Fruit fly (Drosophila melanogaster) whole organism, prepupa: ENCODE results near the gene CG14420.

Experiments used
- CG11902 ChIP-seq: fragments of 200-800 bp; sonication (Bioruptor generic); optimal IDR thresholded peaks from 3 replicates; lab custom pipeline; 2016; ENCODE audit warnings: missing biosample characterization, missing genetic modification characterization
- Eip78C ChIP-seq: fragments of 200-800 bp; sonication (Bioruptor generic); peaks from one replicate; lab custom pipeline; 2016; ENCODE audit warnings: missing biosample characterization, missing genetic modification characterization
- Hr39 ChIP-seq: fragments of 200-800 bp; sonication (Bioruptor generic); optimal IDR thresholded peaks from 2 replicates; lab custom pipeline; 2016; ENCODE audit warnings: missing biosample characterization, missing genetic modification characterization
- Smox ChIP-seq: fragments of 200-800 bp; sonication (Bioruptor generic); optimal IDR thresholded peaks from 3 replicates; lab custom pipeline; 2016; ENCODE audit warnings: missing biosample characterization, missing genetic modification characterization
- Sox102F ChIP-seq: fragments of 200-800 bp; sonication (Bioruptor generic); optimal IDR thresholded peaks from 2 replicates; lab custom pipeline; 2016; ENCODE audit warnings: missing biosample characterization, mild to moderate bottlenecking, missing genetic modification characterization

DNA sequence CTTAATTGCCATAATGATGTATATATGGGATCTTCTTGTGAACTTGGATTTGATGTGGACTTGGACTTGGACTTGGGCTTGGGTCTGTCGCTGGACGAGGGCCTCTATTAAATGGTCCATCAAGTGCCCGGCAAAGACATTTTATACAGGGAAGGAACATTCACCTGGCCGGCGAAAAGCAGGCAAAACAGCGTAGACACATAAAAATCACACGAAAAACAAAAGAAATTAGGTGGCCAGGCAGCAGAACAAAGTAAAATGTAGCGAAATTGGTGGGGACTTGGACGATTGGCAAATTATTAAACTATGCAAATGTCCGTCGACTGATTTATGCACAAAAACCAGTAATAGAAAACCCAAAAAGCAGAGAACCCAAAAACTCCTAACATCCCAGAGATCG lies 11.5 kb upstream of the CG14420 start, which contains the start of gene CG14424:
- TF ChIP-seq Sox102F (GFP tag; lab: Kevin White, UChicago) (no peak), Smox (GFP tag; lab: Kevin White, UChicago) (no peak), Hr39 (GFP tag; lab: Kevin White, UChicago) (no peak), Eip78C (GFP tag; lab: Kevin White, UChicago) (no peak), CG11902 (GFP tag; lab: Kevin White, UChicago) (no peak)
